Fruit fly (Drosophila melanogaster): ENCODE measurements around the gene CG13676.

Gene CG13676

dm6 chr3L:8127712-8128210 is 23.9 kb downstream of the CG13676 start, which contains the start of the genes Cds and Uba2:
Gene Cds (plus strand): TSS chr3L:8127762.
Gene Uba2 (minus strand): TSS chr3L:8127818.
- peak; percentile 80 for TF ChIP-seq sage (GFP tag; optimal IDR thresholded peaks at IDR 0.05)
- TF ChIP-seq CG9705 (GFP tag; optimal IDR thresholded peaks at IDR 0.05), result peak; percentile 91
- no peak for TF ChIP-seq pan (optimal IDR thresholded peaks at IDR 0.05)
- peak; percentile 83 for TF ChIP-seq ey (GFP tag; optimal IDR thresholded peaks at IDR 0.05)
- peak; percentile 90 for TF ChIP-seq Vsx2 (GFP tag; optimal IDR thresholded peaks at IDR 0.05; ENCODE audit: partially characterized antibody)
- peak in 1 of 2 experiments; percentile 95 for TF ChIP-seq foxo (GFP tag; optimal IDR thresholded peaks at IDR 0.05)
- TF ChIP-seq Hr83 (GFP tag; optimal IDR thresholded peaks at IDR 0.05; ENCODE audit: poor library complexity, severe bottlenecking), result no peak
- TF ChIP-seq Mio (GFP tag; optimal IDR thresholded peaks at IDR 0.05), result no peak
- TF ChIP-seq GATAd (GFP tag; optimal IDR thresholded peaks at IDR 0.05), result peak; percentile 80
- peak; percentile 32 for TF ChIP-seq Dif (GFP tag; optimal IDR thresholded peaks at IDR 0.05; ENCODE audit: partially characterized antibody)
- peak; percentile 83 for TF ChIP-seq Jra (GFP tag; optimal IDR thresholded peaks at IDR 0.05)
- TF ChIP-seq dl (GFP tag; optimal IDR thresholded peaks at IDR 0.05; ENCODE audit: insufficient read depth in 1 of 2, partially characterized antibody in 2 of 2), result no peak
- no peak for TF ChIP-seq Hr78 (GFP tag; optimal IDR thresholded peaks at IDR 0.05)
- TF ChIP-seq Sp1 (GFP tag; optimal IDR thresholded peaks at IDR 0.05), result peak; percentile 92
- no peak for TF ChIP-seq CrebA (GFP tag; optimal IDR thresholded peaks at IDR 0.05; ENCODE audit: borderline replicate concordance)
- peak; percentile 91 for TF ChIP-seq psq (GFP tag; optimal IDR thresholded peaks at IDR 0.05)
- peak; percentile 28 for TF ChIP-seq jim (GFP tag; optimal IDR thresholded peaks at IDR 0.05)
- peak; percentile 91 for TF ChIP-seq h (GFP tag; optimal IDR thresholded peaks at IDR 0.05)
- peak; percentile 88 for TF ChIP-seq OdsH (GFP tag; optimal IDR thresholded peaks at IDR 0.05)
- TF ChIP-seq br (GFP tag; optimal IDR thresholded peaks at IDR 0.05), result peak; percentile 83
- peak; percentile 83 for TF ChIP-seq Rel (GFP tag; optimal IDR thresholded peaks at IDR 0.05)
- peak; percentile 84 for TF ChIP-seq Rel (tag; optimal IDR thresholded peaks at IDR 0.05)
- peak; percentile 85 for TF ChIP-seq sv (GFP tag; optimal IDR thresholded peaks at IDR 0.05)
- TF ChIP-seq Hnf4 (GFP tag; optimal IDR thresholded peaks at IDR 0.05), result peak; percentile 87
- TF ChIP-seq tai (GFP tag; optimal IDR thresholded peaks at IDR 0.05), result no peak
- no peak for TF ChIP-seq Dfd (GFP tag; optimal IDR thresholded peaks at IDR 0.05)
- peak; percentile 95 for TF ChIP-seq HLH106 (tag; optimal IDR thresholded peaks at IDR 0.05)
- peak; percentile 90 for TF ChIP-seq fru (GFP tag; optimal IDR thresholded peaks at IDR 0.05)
- peak; percentile 67 for TF ChIP-seq CG32264 (GFP tag; optimal IDR thresholded peaks at IDR 0.05)
- peak; percentile 87 for TF ChIP-seq dmrt93B (GFP tag; optimal IDR thresholded peaks at IDR 0.05)
- TF ChIP-seq N (GFP tag; optimal IDR thresholded peaks at IDR 0.05), result no peak
- TF ChIP-seq usp (GFP tag; optimal IDR thresholded peaks at IDR 0.05), result no peak
- TF ChIP-seq Abd-B (GFP tag; optimal IDR thresholded peaks at IDR 0.05), result no peak
- TF ChIP-seq rgr (GFP tag; optimal IDR thresholded peaks at IDR 0.05), result peak; percentile 95
- TF ChIP-seq lola (GFP tag; optimal IDR thresholded peaks at IDR 0.05), result no peak
- no peak for TF ChIP-seq brk (GFP tag; optimal IDR thresholded peaks at IDR 0.05)
- peak; percentile 39 for TF ChIP-seq Myc (optimal IDR thresholded peaks at IDR 0.05)
- no peak for TF ChIP-seq woc (GFP tag; optimal IDR thresholded peaks at IDR 0.05)
- TF ChIP-seq dsf (GFP tag; optimal IDR thresholded peaks at IDR 0.05; ENCODE audit: borderline replicate concordance), result peak; percentile 75

dm6 chr3L:8124481-8125359 is 26.9 kb downstream of the CG13676 start, which contains the start of the genes CG7550 and mRpL36:
Gene CG7550 (minus strand): TSS chr3L:8124531.
Gene mRpL36 (minus strand): TSS chr3L:8125132.
- TF ChIP-seq Hr83 (GFP tag; optimal IDR thresholded peaks at IDR 0.05; ENCODE audit: poor library complexity, severe bottlenecking) (peak; percentile 8), Abd-B (GFP tag; optimal IDR thresholded peaks at IDR 0.05) (no peak)
